Worm (Caenorhabditis elegans) whole organism, L3 larva: Measurements from ENCODE around the gene fut-4.

Source experiments
- R02D3.7 ChIP-seq: fragments of 150-350 bp; optimal IDR thresholded peaks from 2 replicates; lab custom pipeline; 2014; ENCODE audit warnings: missing biosample characterization, missing genetic modification characterization
- nhr-237 ChIP-seq: fragments of 150-350 bp; optimal IDR thresholded peaks from 2 replicates; lab custom pipeline; 2014; ENCODE audit warnings: missing biosample characterization, missing genetic modification characterization

DNA sequence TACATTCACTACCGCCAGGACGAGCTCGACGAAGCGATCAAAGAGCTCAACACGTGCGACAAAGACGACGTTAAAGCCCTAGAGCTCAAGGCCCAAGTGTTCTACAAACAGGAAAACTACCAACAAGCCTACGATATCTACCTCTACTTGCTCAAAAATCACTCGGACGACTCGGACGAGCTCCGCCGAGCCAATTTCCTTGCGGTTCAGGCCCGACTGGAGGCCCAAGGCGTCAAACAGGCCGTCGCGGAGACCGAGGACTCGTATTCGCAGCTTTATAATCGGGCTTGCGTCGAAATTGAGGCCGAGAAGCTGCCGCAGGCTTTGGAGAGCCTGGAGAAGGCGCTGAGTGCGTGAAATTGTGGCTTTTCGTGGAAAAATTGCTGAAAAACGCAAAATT, 34.5 kb downstream of the fut-4 start:
- TF ChIP-seq nhr-237 (tag; lab: Kevin White, UChicago), result no peak
- TF ChIP-seq R02D3.7 (tag; lab: Kevin White, UChicago), result no peak
